Worm (Caenorhabditis elegans) whole organism, L4 larva: ENCODE measurements around the gene ttr-37.

Experiments
- F10B5.3 ChIP-seq: sonication (generic microtip); optimal IDR thresholded peaks from 2 replicates; lab custom pipeline; 2016; ENCODE audit warnings: mild to moderate bottlenecking, missing genetic modification characterization, missing compliant biosample characterization
- F26F4.8 ChIP-seq: fragments of 200-800 bp; sonication (Bioruptor generic); conservative IDR thresholded peaks from 2 replicates; pipeline ENCODE4 v1.3.6; 2022; ENCODE audit warnings: missing genetic modification characterization, missing compliant biosample characterization
- F37D6.2 ChIP-seq: sonication (generic microtip); optimal IDR thresholded peaks from 2 replicates; lab custom pipeline; 2016; ENCODE audit warnings: mild to moderate bottlenecking, missing genetic modification characterization, missing compliant biosample characterization
- F49E8.2 ChIP-seq: sonication (generic microtip); optimal IDR thresholded peaks from 2 replicates; lab custom pipeline; 2016; ENCODE audit warnings: missing compliant biosample characterization, mild to moderate bottlenecking, missing genetic modification characterization, borderline replicate concordance
- T20F7.1 ChIP-seq: fragments of 200-800 bp; sonication (Bioruptor generic); optimal IDR thresholded peaks from 2 replicates; lab custom pipeline; 2018; ENCODE audit warnings: mild to moderate bottlenecking, missing genetic modification characterization, missing compliant biosample characterization
- T26A8.4 ChIP-seq: fragments of 200-800 bp; sonication (Bioruptor generic); IDR thresholded peaks from 2 replicates; pipeline ENCODE4 v1.3.6; 2022; ENCODE audit warnings: missing genetic modification characterization, missing compliant biosample characterization
- Y5F2A.4 ChIP-seq: fragments of 200-800 bp; sonication (Bioruptor generic); optimal IDR thresholded peaks from 2 replicates; lab custom pipeline; 2018; ENCODE audit warnings: mild to moderate bottlenecking, missing genetic modification characterization, missing compliant biosample characterization
- Y75B8A.6 ChIP-seq: fragments of 200-800 bp; sonication (Bioruptor generic); IDR thresholded peaks from 2 replicates; pipeline ENCODE4 v1.3.6; 2022; ENCODE audit warnings: missing genetic modification reagents, missing genetic modification characterization, missing compliant biosample characterization
- ZK546.5 ChIP-seq, 2 experiments: sonication (generic microtip); optimal IDR thresholded peaks; 2 replicates each; lab custom pipeline; 2017; ENCODE audit warnings: missing biosample characterization in 2 of 2, missing genetic modification characterization in 2 of 2
- aha-1 ChIP-seq: fragments of 150-350 bp; peaks from one replicate; lab custom pipeline; 2014; ENCODE audit warnings: missing biosample characterization, missing genetic modification characterization
- arid-1 ChIP-seq: fragments of 200-800 bp; sonication (Bioruptor generic); conservative IDR thresholded peaks from 2 replicates; pipeline ENCODE4 v1.3.6; 2022; ENCODE audit warnings: missing genetic modification reagents, missing genetic modification characterization, missing compliant biosample characterization
- ceh-20 ChIP-seq: fragments of 200-800 bp; sonication (Bioruptor generic); IDR thresholded peaks from 2 replicates; pipeline ENCODE4 v1.3.6; 2022; ENCODE audit warnings: missing genetic modification reagents, missing genetic modification characterization, missing compliant biosample characterization
- ceh-44 ChIP-seq: fragments of 200-800 bp; sonication (Bioruptor generic); IDR thresholded peaks from 2 replicates; pipeline ENCODE4 v1.3.6; 2022; ENCODE audit warnings: missing genetic modification reagents, missing genetic modification characterization, missing compliant biosample characterization
- ces-1 ChIP-seq: fragments of 150-350 bp; sonication (generic microtip); optimal IDR thresholded peaks from 4 replicates; lab custom pipeline; 2014; ENCODE audit warnings: missing biosample characterization, missing genetic modification reagents, missing genetic modification characterization
- cey-2 ChIP-seq: sonication (generic microtip); optimal IDR thresholded peaks from 3 replicates; lab custom pipeline; 2017; ENCODE audit warnings: missing genetic modification characterization, mild to moderate bottlenecking, missing compliant biosample characterization, antibody characterized with exemption, borderline replicate concordance; ENCODE audit not compliant: insufficient read depth
- daf-16 ChIP-seq, 3 experiments: sonication (generic microtip); optimal IDR thresholded peaks; 2 replicates each; lab custom pipeline; 2016 to 2017; ENCODE audit warnings: missing genetic modification characterization in 3 of 3, missing genetic modification reagents in 3 of 3, mild to moderate bottlenecking in 2 of 3, missing compliant biosample characterization in 2 of 3, missing biosample characterization in 1 of 3, moderate library complexity in 1 of 3
- daf-19 ChIP-seq: fragments of 200-800 bp; sonication (Bioruptor generic); conservative IDR thresholded peaks from 2 replicates; pipeline ENCODE4 v1.3.6; 2022; ENCODE audit warnings: missing genetic modification characterization, missing compliant biosample characterization
- dmd-8 ChIP-seq: fragments of 200-800 bp; sonication (Bioruptor generic); IDR thresholded peaks from 2 replicates; pipeline ENCODE4 v1.3.6; 2022; ENCODE audit warnings: missing genetic modification characterization, missing compliant biosample characterization
- dmd-9 ChIP-seq: fragments of 200-800 bp; sonication (Bioruptor generic); IDR thresholded peaks from 2 replicates; pipeline ENCODE4 v1.3.6; 2022; ENCODE audit warnings: missing genetic modification reagents, missing genetic modification characterization, missing compliant biosample characterization
- dpl-1 ChIP-seq: fragments of 150-350 bp; optimal IDR thresholded peaks from 2 replicates; lab custom pipeline; 2014; ENCODE audit warnings: missing biosample characterization, missing genetic modification reagents, missing genetic modification characterization
- duxl-1 ChIP-seq: sonication (generic microtip); optimal IDR thresholded peaks from 2 replicates; lab custom pipeline; 2016; ENCODE audit warnings: mild to moderate bottlenecking, missing genetic modification characterization, moderate library complexity, missing compliant biosample characterization; ENCODE audit not compliant: poor library complexity
- egl-43 ChIP-seq: fragments of 200-800 bp; sonication (Bioruptor generic); IDR thresholded peaks from 2 replicates; pipeline ENCODE4 v1.3.6; 2022; ENCODE audit warnings: missing genetic modification reagents, missing genetic modification characterization, missing compliant biosample characterization
- fkh-10 ChIP-seq: fragments of 150-350 bp; optimal IDR thresholded peaks from 2 replicates; lab custom pipeline; 2014; ENCODE audit warnings: missing biosample characterization, missing genetic modification reagents, missing genetic modification characterization
- fos-1 ChIP-seq: fragments of 150-350 bp; optimal IDR thresholded peaks from 2 replicates; lab custom pipeline; 2014; ENCODE audit warnings: missing biosample characterization, missing genetic modification characterization
- hlh-30 ChIP-seq: sonication (generic microtip); optimal IDR thresholded peaks from 2 replicates; lab custom pipeline; 2017; ENCODE audit warnings: antibody characterized with exemption, mild to moderate bottlenecking, missing genetic modification characterization, missing compliant biosample characterization; ENCODE audit not compliant: insufficient read depth
- jun-1 ChIP-seq: fragments of 150-350 bp; optimal IDR thresholded peaks from 2 replicates; lab custom pipeline; 2014; ENCODE audit warnings: missing biosample characterization, missing genetic modification reagents, missing genetic modification characterization
- lim-7 ChIP-seq: fragments of 200-800 bp; sonication (Bioruptor generic); IDR thresholded peaks from 2 replicates; pipeline ENCODE4 v1.3.6; 2022; ENCODE audit warnings: missing genetic modification characterization, missing compliant biosample characterization
- lin-29 ChIP-seq: fragments of 200-800 bp; sonication (Bioruptor generic); IDR thresholded peaks from 2 replicates; pipeline ENCODE4 v1.3.6; 2022; ENCODE audit warnings: missing genetic modification reagents, missing genetic modification characterization, missing compliant biosample characterization
- lir-3 ChIP-seq: sonication (generic microtip); optimal IDR thresholded peaks from 2 replicates; lab custom pipeline; 2016; ENCODE audit warnings: mild to moderate bottlenecking, missing genetic modification characterization, missing compliant biosample characterization
- lsy-2 ChIP-seq, 2 experiments: fragments of 150-350 bp in 1 of 2; sonication (generic microtip) in 1 of 2; optimal IDR thresholded peaks; 2 replicates each; lab custom pipeline; 2014 to 2017; ENCODE audit warnings: missing biosample characterization in 2 of 2, missing genetic modification characterization in 2 of 2
- mdl-1 ChIP-seq, 2 experiments: fragments of 150-350 bp in 1 of 2; sonication (generic microtip) in 1 of 2; optimal IDR thresholded peaks; 2 replicates each; lab custom pipeline; 2014 to 2017; ENCODE audit warnings: missing biosample characterization in 2 of 2, missing genetic modification characterization in 2 of 2
- mep-1 ChIP-seq: fragments of 150-350 bp; sonication (generic microtip); optimal IDR thresholded peaks from 3 replicates; lab custom pipeline; 2014; ENCODE audit warnings: missing biosample characterization, missing genetic modification characterization
- mxl-2 ChIP-seq: fragments of 200-800 bp; sonication (Bioruptor generic); conservative IDR thresholded peaks from 2 replicates; pipeline ENCODE4 v1.3.6; 2022; ENCODE audit warnings: missing genetic modification reagents, missing genetic modification characterization, missing compliant biosample characterization
- mxl-3 ChIP-seq: fragments of 200-800 bp; sonication (Bioruptor generic); optimal IDR thresholded peaks from 2 replicates; lab custom pipeline; 2018; ENCODE audit warnings: mild to moderate bottlenecking, missing genetic modification characterization, missing compliant biosample characterization
- nhr-10 ChIP-seq: fragments of 150-350 bp; optimal IDR thresholded peaks from 2 replicates; lab custom pipeline; 2014; ENCODE audit warnings: missing biosample characterization, missing genetic modification characterization
- nhr-102 ChIP-seq: sonication (generic microtip); optimal IDR thresholded peaks from 2 replicates; lab custom pipeline; 2016; ENCODE audit warnings: mild to moderate bottlenecking, missing genetic modification characterization, moderate library complexity, missing compliant biosample characterization
- nhr-42 ChIP-seq: fragments of 200-800 bp; sonication (Bioruptor generic); IDR thresholded peaks from 2 replicates; pipeline ENCODE4 v1.3.6; 2022; ENCODE audit warnings: missing genetic modification characterization, missing compliant biosample characterization
- nhr-48 ChIP-seq: sonication (generic microtip); optimal IDR thresholded peaks from 2 replicates; lab custom pipeline; 2016; ENCODE audit warnings: mild to moderate bottlenecking, missing genetic modification characterization, missing compliant biosample characterization
- nhr-77 ChIP-seq: fragments of 150-350 bp; optimal IDR thresholded peaks from 2 replicates; lab custom pipeline; 2014; ENCODE audit warnings: missing biosample characterization, missing genetic modification characterization
- pha-4 ChIP-seq, 2 experiments: fragments of 150-350 bp in 1 of 2; fragments of 200-800 bp in 1 of 2; sonication (Bioruptor generic) in 1 of 2; IDR thresholded peaks in 1 of 2; optimal IDR thresholded peaks in 1 of 2; 2 replicates each; pipeline versions ENCODE4 v1.3.6 to Lab custom; 2014 to 2022; ENCODE audit warnings: missing genetic modification characterization in 2 of 2, missing genetic modification reagents in 2 of 2, missing biosample characterization in 1 of 2, missing compliant biosample characterization in 1 of 2
- rbr-2 ChIP-seq: sonication (generic microtip); optimal IDR thresholded peaks from 2 replicates; lab custom pipeline; 2016; ENCODE audit warnings: missing genotype, missing genetic modification characterization, missing compliant biosample characterization
- snpc-4 ChIP-seq: fragments of 150-350 bp; optimal IDR thresholded peaks from 2 replicates; lab custom pipeline; 2014; ENCODE audit warnings: missing biosample characterization, missing genetic modification characterization
- spr-1 ChIP-seq: sonication (generic microtip); optimal IDR thresholded peaks from 2 replicates; lab custom pipeline; 2016; ENCODE audit warnings: mild to moderate bottlenecking, missing genetic modification characterization, missing compliant biosample characterization
- spr-3 ChIP-seq: fragments of 200-800 bp; sonication (Bioruptor generic); optimal IDR thresholded peaks from 2 replicates; lab custom pipeline; 2018; ENCODE audit warnings: mild to moderate bottlenecking, missing genetic modification characterization, missing compliant biosample characterization
- unc-39 ChIP-seq: sonication (generic microtip); optimal IDR thresholded peaks from 2 replicates; lab custom pipeline; 2017; ENCODE audit warnings: missing biosample characterization, missing genetic modification characterization
- vab-7 ChIP-seq: fragments of 200-800 bp; sonication (Bioruptor generic); IDR thresholded peaks from 2 replicates; pipeline ENCODE4 v1.3.6; 2022; ENCODE audit warnings: missing genetic modification reagents, missing genetic modification characterization, missing compliant biosample characterization
- zfp-3 ChIP-seq: fragments of 200-800 bp; sonication (Bioruptor generic); conservative IDR thresholded peaks from 2 replicates; pipeline ENCODE4 v1.3.6; 2022; ENCODE audit warnings: missing genetic modification reagents, missing genetic modification characterization, missing compliant biosample characterization
- zip-11 ChIP-seq: fragments of 200-800 bp; sonication (Bioruptor generic); IDR thresholded peaks from 2 replicates; pipeline ENCODE4 v1.3.6; 2022; ENCODE audit warnings: missing genetic modification characterization, missing compliant biosample characterization
- zip-2 ChIP-seq: fragments of 150-350 bp; optimal IDR thresholded peaks from 2 replicates; lab custom pipeline; 2014; ENCODE audit warnings: missing biosample characterization, missing genetic modification characterization

The ttr-37 gene

DNA sequence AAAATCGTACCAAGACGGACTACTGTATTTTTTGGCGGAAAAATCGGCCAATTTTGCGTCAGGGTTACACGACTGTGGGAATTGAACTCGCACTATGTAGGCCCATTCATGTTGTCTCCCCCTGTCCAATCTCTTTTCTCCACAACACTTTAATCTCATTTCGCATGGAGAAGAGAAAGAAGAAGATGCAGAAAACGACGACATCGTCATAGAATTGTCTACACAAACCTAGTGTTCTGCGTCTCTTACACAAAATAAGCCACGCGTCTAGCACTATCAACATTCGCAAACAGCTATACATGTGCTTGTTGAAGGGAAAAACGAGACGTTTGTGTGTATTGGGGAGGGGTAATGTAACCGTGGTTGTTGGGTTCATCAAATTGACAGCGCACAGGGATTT, 14.0 kb downstream of the ttr-37 start (continued):
- peak; percentile 85 for TF ChIP-seq fkh-10 (GFP tag; lab: Kevin White, UChicago)
- TF ChIP-seq cey-2 (tag; lab: Kevin White, UChicago): no peak
- TF ChIP-seq dmd-9 (GFP tag; lab: Robert Waterston, UW): 0 out of 2 replicates have a peak, but pooled peaks have one; percentile 46
- TF ChIP-seq nhr-77 (tag; lab: Kevin White, UChicago): peak; percentile 93
- peak; percentile 92 for TF ChIP-seq F37D6.2
- TF ChIP-seq lsy-2 (tag; optimal IDR thresholded peaks at IDR 0.05; lab: Kevin White, UChicago): peak; percentile 62 to 88
- TF ChIP-seq ceh-44 (GFP tag; lab: Robert Waterston, UW): no peak
- TF ChIP-seq spr-1 (tag; lab: Kevin White, UChicago): peak; percentile 83
- TF ChIP-seq unc-39 (tag; lab: Kevin White, UChicago): no peak
- peak; percentile 90 for TF ChIP-seq T26A8.4
- TF ChIP-seq dpl-1 (GFP tag; lab: Kevin White, UChicago): peak; percentile 33
- TF ChIP-seq duxl-1 (tag; lab: Kevin White, UChicago): peak; percentile 96
- TF ChIP-seq zip-11: no peak
- no peak for TF ChIP-seq arid-1 (GFP tag; lab: Robert Waterston, UW)
- peak; percentile 87 for TF ChIP-seq nhr-42 (GFP tag; lab: Robert Waterston, UW)
- TF ChIP-seq mdl-1 (tag; optimal IDR thresholded peaks at IDR 0.05; lab: Kevin White, UChicago): peak; percentile 76 to 90
- TF ChIP-seq zfp-3 (GFP tag; lab: Robert Waterston, UW): no peak
- no peak for TF ChIP-seq F49E8.2 (tag; lab: Kevin White, UChicago)
- TF ChIP-seq fos-1 (tag; lab: Kevin White, UChicago): no peak
- TF ChIP-seq ZK546.5 (tag; optimal IDR thresholded peaks at IDR 0.05; lab: Kevin White, UChicago): no peak
- peak; percentile 79 for TF ChIP-seq ceh-20
- TF ChIP-seq zip-2 (tag; lab: Kevin White, UChicago): peak; percentile 88
- peak; percentile 64 for TF ChIP-seq Y5F2A.4 (GFP tag; lab: Kevin White, UChicago)
- TF ChIP-seq ces-1 (GFP tag; lab: Kevin White, UChicago): peak; percentile 59
- TF ChIP-seq mxl-2: 0 out of 2 replicates have a peak, but pooled peaks have one; percentile 24
- TF ChIP-seq mep-1 (tag; lab: Kevin White, UChicago): peak; percentile 93
- TF ChIP-seq dmd-8 (GFP tag; lab: Robert Waterston, UW): no peak
- peak; percentile 53 for TF ChIP-seq spr-3 (GFP tag; lab: Kevin White, UChicago)
- TF ChIP-seq lin-29: peak; percentile 69
- TF ChIP-seq F10B5.3 (tag; lab: Kevin White, UChicago): peak; percentile 15
- peak; percentile 87 for TF ChIP-seq rbr-2 (tag; lab: Kevin White, UChicago)
- peak in 1 of 2 experiments; percentile 14 for TF ChIP-seq daf-16 (GFP tag; optimal IDR thresholded peaks at IDR 0.05; lab: Kevin White, UChicago)
- peak; percentile 62 for TF ChIP-seq daf-16 (tag; optimal IDR thresholded peaks at IDR 0.05; lab: Kevin White, UChicago)
- peak; percentile 62; the same call in 1 of the 2 replicates for TF ChIP-seq pha-4 (GFP tag; IDR thresholded peaks at IDR 0.05; lab: Robert Waterston, UW)
- TF ChIP-seq pha-4 (tag; optimal IDR thresholded peaks at IDR 0.05; lab: Kevin White, UChicago): no peak
- peak; percentile 74 for TF ChIP-seq egl-43 (GFP tag; lab: Robert Waterston, UW)
- TF ChIP-seq lim-7: no peak
- TF ChIP-seq F26F4.8 (GFP tag; lab: Robert Waterston, UW): no peak
- no peak for TF ChIP-seq aha-1 (tag; lab: Kevin White, UChicago)
- TF ChIP-seq nhr-102 (tag; lab: Kevin White, UChicago): peak; percentile 87
- no peak for TF ChIP-seq lir-3 (tag; lab: Kevin White, UChicago)
- TF ChIP-seq nhr-10 (tag; lab: Kevin White, UChicago): peak; percentile 39
- peak; percentile 63 for TF ChIP-seq nhr-48 (tag; lab: Kevin White, UChicago)
- no peak for TF ChIP-seq Y75B8A.6 (GFP tag; lab: Robert Waterston, UW)
- peak; percentile 69 for TF ChIP-seq hlh-30
- peak; percentile 71 for TF ChIP-seq T20F7.1 (GFP tag; lab: Kevin White, UChicago)
- peak; percentile 60 for TF ChIP-seq jun-1
- TF ChIP-seq mxl-3 (GFP tag; lab: Kevin White, UChicago): peak; percentile 96
- 0 out of 2 replicates have a peak, but pooled peaks have one; percentile 8 for TF ChIP-seq daf-19 (GFP tag; lab: Robert Waterston, UW)
- TF ChIP-seq vab-7 (GFP tag; lab: Robert Waterston, UW): peak; percentile 52; the same call in 1 of the 2 replicates
- TF ChIP-seq snpc-4 (tag; lab: Kevin White, UChicago): no peak
